Worm (Caenorhabditis elegans) whole organism, L2 larva: ENCODE measurements around the gene T24H10.5.

Experiments
- ZK546.5 ChIP-seq: sonication (generic microtip); optimal IDR thresholded peaks from 2 replicates; lab custom pipeline; 2017; ENCODE audit warnings: missing biosample characterization, missing genetic modification characterization
- alr-1 ChIP-seq: fragments of 150-350 bp; optimal IDR thresholded peaks from 2 replicates; lab custom pipeline; 2014; ENCODE audit warnings: missing biosample characterization, missing genetic modification characterization
- aly-2 ChIP-seq: fragments of 150-350 bp; optimal IDR thresholded peaks from 2 replicates; lab custom pipeline; 2014; ENCODE audit warnings: missing biosample characterization, missing genetic modification characterization
- ama-1 ChIP-seq: fragments of 150-350 bp; optimal IDR thresholded peaks from 2 replicates; lab custom pipeline; 2018; ENCODE audit warnings: inconsistent platforms
- elt-3 ChIP-seq: sonication (generic microtip); optimal IDR thresholded peaks from 2 replicates; lab custom pipeline; 2017; ENCODE audit warnings: missing biosample characterization, missing genetic modification characterization
- lsy-2 ChIP-seq, 2 experiments: fragments of 150-350 bp in 1 of 2; sonication (generic microtip) in 1 of 2; optimal IDR thresholded peaks; 2 replicates each; lab custom pipeline; 2014 to 2017; ENCODE audit warnings: missing biosample characterization in 2 of 2, missing genetic modification characterization in 2 of 2
- mdl-1 ChIP-seq, 2 experiments: fragments of 150-350 bp in 1 of 2; sonication (generic microtip) in 1 of 2; optimal IDR thresholded peaks; 2 replicates each; lab custom pipeline; 2017; ENCODE audit warnings: missing biosample characterization in 2 of 2, missing genetic modification characterization in 2 of 2
- nhr-237 ChIP-seq: fragments of 150-350 bp; optimal IDR thresholded peaks from 2 replicates; lab custom pipeline; 2014; ENCODE audit warnings: missing biosample characterization, missing genetic modification characterization
- nhr-6 ChIP-seq: fragments of 150-350 bp; optimal IDR thresholded peaks from 2 replicates; lab custom pipeline; 2014; ENCODE audit warnings: missing biosample characterization, missing genetic modification characterization
- nhr-77 ChIP-seq: fragments of 150-350 bp; optimal IDR thresholded peaks from 2 replicates; lab custom pipeline; 2014; ENCODE audit warnings: missing biosample characterization, missing genetic modification characterization
- sma-3 ChIP-seq: sonication (generic microtip); optimal IDR thresholded peaks from 2 replicates; lab custom pipeline; 2016; ENCODE audit warnings: missing genetic modification reagents, missing genetic modification characterization, missing compliant biosample characterization
- unc-39 ChIP-seq: fragments of 150-350 bp; optimal IDR thresholded peaks from 2 replicates; lab custom pipeline; 2014; ENCODE audit warnings: missing biosample characterization, missing genetic modification characterization
- unc-62 ChIP-seq: fragments of 150-350 bp; optimal IDR thresholded peaks from 2 replicates; lab custom pipeline; 2014; ENCODE audit warnings: missing biosample characterization, missing genetic modification reagents, missing genetic modification characterization
- zag-1 ChIP-seq: fragments of 150-350 bp; optimal IDR thresholded peaks from 2 replicates; lab custom pipeline; 2014; ENCODE audit warnings: missing biosample characterization, missing genetic modification characterization

ce11 chrII:9144366-9144765, 43.5 kb downstream of the T24H10.5 start:
- TF ChIP-seq nhr-6 (tag; lab: Kevin White, UChicago) (no peak), ZK546.5 (tag; lab: Kevin White, UChicago) (no peak), nhr-237 (tag; lab: Kevin White, UChicago) (no peak), unc-62 (no peak), elt-3 (tag; lab: Kevin White, UChicago) (no peak), zag-1 (tag; lab: Kevin White, UChicago) (no peak), mdl-1 (tag; optimal IDR thresholded peaks at IDR 0.05; lab: Kevin White, UChicago) (no peak), lsy-2 (tag; optimal IDR thresholded peaks at IDR 0.05; lab: Kevin White, UChicago) (no peak), nhr-77 (tag; lab: Kevin White, UChicago) (no peak), ama-1 (lab: Kevin White, UChicago) (no peak), aly-2 (tag; lab: Kevin White, UChicago) (no peak), unc-39 (tag; lab: Kevin White, UChicago) (no peak), alr-1 (tag; lab: Kevin White, UChicago) (no peak), sma-3 (GFP tag; lab: Kevin White, UChicago) (no peak)
